Worm (Caenorhabditis elegans): ENCODE measurements around the gene R02F11.12.

R02F11.12 gene

DNA sequence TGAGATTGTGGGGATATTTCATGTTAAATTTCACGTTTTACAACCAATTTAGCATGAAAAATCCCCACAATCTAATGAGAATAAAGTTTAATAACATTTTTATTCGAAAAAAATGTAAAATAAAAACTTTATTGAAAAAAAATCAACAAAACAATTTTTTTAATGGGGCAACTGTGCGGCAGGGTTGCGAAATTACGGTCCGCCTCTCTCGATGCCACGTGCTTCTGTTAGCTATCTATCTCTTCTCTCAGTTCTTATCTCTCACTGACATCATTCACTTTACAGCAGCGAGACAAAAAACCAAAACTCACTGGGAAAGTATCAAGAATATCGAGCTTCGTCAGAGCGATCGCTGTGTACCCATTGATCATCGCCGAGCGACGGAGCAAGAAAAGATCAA lies 30.1 kb downstream of the R02F11.12 start:
- no peak for TF ChIP-seq B0310.2 (tag; optimal IDR thresholded peaks at IDR 0.05)
- TF ChIP-seq F13C5.2 (tag; optimal IDR thresholded peaks at IDR 0.05), result no peak
- TF ChIP-seq hnd-1 (tag; optimal IDR thresholded peaks at IDR 0.05), result no peak
- no peak for TF ChIP-seq tbx-37 (GFP tag; conservative IDR thresholded peaks at IDR 0.05)

DNA sequence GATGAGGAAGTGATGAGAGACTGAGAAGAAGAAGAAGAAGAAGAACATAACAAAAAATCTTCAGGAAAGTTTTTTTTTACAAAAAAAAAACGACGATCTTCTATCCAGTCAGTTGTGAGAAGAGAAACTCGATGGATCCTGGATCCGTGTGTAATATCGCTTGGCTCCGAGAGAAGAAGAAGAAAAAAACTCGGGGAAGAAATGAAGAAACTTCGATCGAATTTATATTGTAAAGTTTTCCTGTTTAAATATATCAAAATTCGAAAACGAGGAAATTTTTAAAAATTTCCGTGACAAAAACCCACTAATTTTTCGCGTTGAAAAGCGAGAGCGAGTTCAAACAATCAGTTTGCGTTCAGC lies 32.8 kb downstream of the R02F11.12 start, which contains the start of gene adss-1:
TSS of gene adss-1 (minus strand) at position 101 of the 360 bp plus-strand sequence.
- no peak for TF ChIP-seq sea-1 (GFP tag; conservative IDR thresholded peaks at IDR 0.05)
- no peak for TF ChIP-seq F13C5.2 (tag; optimal IDR thresholded peaks at IDR 0.05)
- no peak for TF ChIP-seq hnd-1 (tag; optimal IDR thresholded peaks at IDR 0.05)
- TF ChIP-seq scrt-1 (GFP tag; IDR thresholded peaks at IDR 0.05), result no peak
- no peak for TF ChIP-seq tra-4 (tag; optimal IDR thresholded peaks at IDR 0.05)
- TF ChIP-seq ceh-36 (tag; optimal IDR thresholded peaks at IDR 0.05), result no peak
- no peak for TF ChIP-seq ets-7 (tag; optimal IDR thresholded peaks at IDR 0.05)
- no peak for TF ChIP-seq tbx-37 (GFP tag; conservative IDR thresholded peaks at IDR 0.05)
- TF ChIP-seq hmbx-1 (tag; optimal IDR thresholded peaks at IDR 0.05), result no peak
- TF ChIP-seq hmg-4 (GFP tag; optimal IDR thresholded peaks at IDR 0.05), result no peak
- no peak for TF ChIP-seq B0310.2 (tag; optimal IDR thresholded peaks at IDR 0.05)
- TF ChIP-seq flt-1 (GFP tag; IDR thresholded peaks at IDR 0.05), result no peak
- TF ChIP-seq pes-1 (GFP tag; IDR thresholded peaks at IDR 0.05), result no peak
- TF ChIP-seq ama-1 (optimal IDR thresholded peaks at IDR 0.05), result no peak
- no peak for TF ChIP-seq tbx-11 (GFP tag; IDR thresholded peaks at IDR 0.05)
- no peak for TF ChIP-seq aly-1 (tag; optimal IDR thresholded peaks at IDR 0.05)
- TF ChIP-seq ceh-13 (GFP tag; optimal IDR thresholded peaks at IDR 0.05), result no peak

DNA sequence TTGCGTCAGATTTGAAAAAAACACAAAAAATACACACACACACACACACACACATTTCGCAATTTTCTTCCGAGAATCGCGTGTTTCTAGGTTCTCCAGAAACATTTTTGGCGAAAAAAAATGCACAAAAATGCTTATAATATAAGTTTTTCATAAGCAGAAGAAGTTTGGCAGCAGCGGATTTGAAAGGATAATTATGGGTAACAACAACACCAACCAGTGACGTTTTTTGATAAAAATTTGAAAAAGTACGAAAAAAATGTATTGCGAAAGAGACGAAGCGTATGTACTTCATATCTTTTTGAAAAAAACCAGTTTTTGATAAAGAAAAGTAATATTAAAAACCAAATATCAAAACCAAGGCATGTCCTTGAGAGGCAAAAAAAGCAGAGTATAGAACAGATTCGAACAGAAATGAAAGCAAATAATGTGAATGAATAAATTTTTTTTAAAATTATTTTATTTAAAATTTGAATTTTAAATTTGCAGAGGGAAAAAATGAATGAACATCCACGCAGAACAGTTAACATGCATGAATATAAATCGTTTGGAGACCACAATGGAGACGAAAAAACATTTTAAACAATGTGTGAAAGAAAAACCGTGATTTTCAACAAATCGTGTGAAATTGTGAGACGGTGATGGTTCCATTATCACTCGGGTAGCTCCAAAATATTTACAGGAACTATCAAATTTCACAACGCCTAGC lies 33.4 kb downstream of the R02F11.12 start:
- peak; percentile 27 for TF ChIP-seq ama-1 (optimal IDR thresholded peaks at IDR 0.05)
- TF ChIP-seq aly-1 (tag; optimal IDR thresholded peaks at IDR 0.05), result no peak
- TF ChIP-seq ets-7 (tag; optimal IDR thresholded peaks at IDR 0.05), result no peak

DNA sequence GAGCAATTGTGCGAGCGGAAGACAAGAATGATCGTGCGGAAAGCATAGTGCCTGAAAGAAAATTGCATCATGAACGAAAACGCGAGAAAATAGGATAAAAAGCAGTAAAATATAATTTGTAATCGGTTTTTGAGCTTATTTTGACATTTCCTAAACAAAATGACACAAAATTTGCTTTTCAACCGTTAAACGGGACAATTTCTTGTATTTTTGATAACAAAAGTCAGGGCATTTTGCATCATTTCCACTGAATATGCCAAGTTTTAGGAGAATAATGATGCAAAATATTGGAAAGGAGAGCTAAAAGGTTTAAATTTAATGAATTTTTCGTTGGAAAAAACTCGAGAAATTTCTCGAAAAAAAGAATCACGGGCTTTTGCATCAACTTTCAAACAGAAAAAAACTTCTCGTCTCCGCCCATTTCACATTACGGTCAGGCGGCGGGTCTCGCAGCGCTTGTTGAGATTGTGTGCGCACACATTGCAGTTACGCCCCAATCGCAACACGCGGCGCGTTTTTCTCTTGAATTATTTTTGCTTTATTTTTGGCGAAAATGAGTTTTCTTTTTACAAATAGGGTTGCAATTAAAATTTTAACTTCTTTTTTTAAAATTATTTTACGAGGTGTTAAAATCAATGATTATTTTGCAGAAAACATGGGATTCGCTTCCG lies 36.4 kb downstream of the R02F11.12 start, which contains the start of the genes hsp-6 and C37H5.5:
TSS of gene hsp-6 (minus strand) at position 51 of the 671 bp plus-strand sequence.
TSS of gene C37H5.5 (plus strand) at position 651 of the 671 bp plus-strand sequence.
- TF ChIP-seq flt-1 (GFP tag; IDR thresholded peaks at IDR 0.05) (0 out of 2 replicates have a peak, but pooled peaks have one; percentile 7), hmg-4 (GFP tag; optimal IDR thresholded peaks at IDR 0.05) (peak; percentile 25), F13C5.2 (tag; optimal IDR thresholded peaks at IDR 0.05) (peak; percentile 57), tbx-11 (GFP tag; IDR thresholded peaks at IDR 0.05) (no peak), pes-1 (GFP tag; IDR thresholded peaks at IDR 0.05) (peak; percentile 63; the same call in 1 of the 2 replicates)

DNA sequence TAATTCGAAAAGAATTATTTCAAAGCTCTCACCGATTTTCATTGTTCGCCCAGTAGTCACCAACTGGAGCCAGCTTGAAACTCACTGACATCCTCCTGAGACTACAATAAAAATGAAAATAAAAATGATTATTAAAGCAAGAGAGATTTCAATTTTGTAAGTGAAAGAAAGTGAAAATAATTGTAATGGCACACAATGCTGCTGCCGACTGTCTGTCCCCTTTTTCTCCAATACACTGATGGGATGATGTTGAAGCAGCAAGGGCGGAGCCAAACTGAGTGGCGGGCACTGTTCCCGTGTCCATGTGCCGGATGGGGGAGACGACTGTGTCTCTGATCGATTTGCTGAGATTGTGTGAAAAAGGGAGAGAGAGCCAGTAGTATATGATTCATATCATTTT lies 43.8 kb downstream of the R02F11.12 start, which contains the start of gene C37H5.14:
TSS of gene C37H5.14 (minus strand) at position 101 of the 400 bp plus-strand sequence.
- TF ChIP-seq tbx-37 (GFP tag; conservative IDR thresholded peaks at IDR 0.05) (no peak), ets-7 (tag; optimal IDR thresholded peaks at IDR 0.05) (no peak), pes-1 (GFP tag; IDR thresholded peaks at IDR 0.05) (no peak), sea-1 (GFP tag; conservative IDR thresholded peaks at IDR 0.05) (no peak), tra-4 (tag; optimal IDR thresholded peaks at IDR 0.05) (no peak)

DNA sequence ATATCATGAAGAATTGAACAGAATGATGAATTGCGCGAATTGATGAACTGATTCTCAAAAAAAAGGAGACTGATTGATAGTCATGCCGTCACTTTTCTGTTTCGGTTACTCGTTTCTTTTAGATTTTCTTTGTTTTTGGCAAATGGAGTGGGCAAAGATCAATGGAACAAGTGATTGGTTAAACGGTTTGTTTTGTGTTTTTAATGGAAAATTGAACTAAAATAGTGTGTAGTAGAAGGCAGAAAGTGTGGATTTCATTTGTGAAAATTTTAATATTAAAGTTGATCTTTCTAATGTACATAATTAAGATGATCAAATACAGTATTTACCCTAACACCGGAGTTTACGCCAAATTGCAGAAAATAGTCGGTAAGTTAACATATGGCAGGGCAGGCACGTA lies 49.4 kb downstream of the R02F11.12 start, which contains the start of gene nas-9:
TSS of gene nas-9 (minus strand) at position 101 of the 400 bp plus-strand sequence.
- TF ChIP-seq hnd-1 (tag; optimal IDR thresholded peaks at IDR 0.05), result no peak
- no peak for TF ChIP-seq hmg-4 (GFP tag; optimal IDR thresholded peaks at IDR 0.05)
- TF ChIP-seq flt-1 (GFP tag; IDR thresholded peaks at IDR 0.05), result no peak
- no peak for TF ChIP-seq B0310.2 (tag; optimal IDR thresholded peaks at IDR 0.05)
- TF ChIP-seq aly-1 (tag; optimal IDR thresholded peaks at IDR 0.05), result no peak
- no peak for TF ChIP-seq tbx-11 (GFP tag; IDR thresholded peaks at IDR 0.05)
- no peak for TF ChIP-seq tra-4 (tag; optimal IDR thresholded peaks at IDR 0.05)
- no peak for TF ChIP-seq ceh-13 (GFP tag; optimal IDR thresholded peaks at IDR 0.05)
- no peak for TF ChIP-seq F13C5.2 (tag; optimal IDR thresholded peaks at IDR 0.05)
- TF ChIP-seq ceh-36 (tag; optimal IDR thresholded peaks at IDR 0.05), result no peak
- no peak for TF ChIP-seq hmbx-1 (tag; optimal IDR thresholded peaks at IDR 0.05)
- TF ChIP-seq scrt-1 (GFP tag; IDR thresholded peaks at IDR 0.05), result no peak
- TF ChIP-seq ets-7 (tag; optimal IDR thresholded peaks at IDR 0.05), result no peak
- no peak for TF ChIP-seq pes-1 (GFP tag; IDR thresholded peaks at IDR 0.05)
- TF ChIP-seq ama-1 (optimal IDR thresholded peaks at IDR 0.05), result no peak
- TF ChIP-seq sea-1 (GFP tag; conservative IDR thresholded peaks at IDR 0.05), result no peak
- no peak for TF ChIP-seq tbx-37 (GFP tag; conservative IDR thresholded peaks at IDR 0.05)

Measured in whole organism, early embryonic.